Fruit fly (Drosophila melanogaster): ENCODE results near the gene CG7214.

CG7214 gene

dm6 chr2L:7702383-7703188 lies 42.1 kb downstream of the CG7214 start, which contains the start of gene Tep3 (continued):
- TF ChIP-seq jumu (GFP tag; optimal IDR thresholded peaks at IDR 0.05) (no peak), C15 (GFP tag; IDR thresholded peaks at IDR 0.05) (no peak), CG18599 (GFP tag; optimal IDR thresholded peaks at IDR 0.05) (peak; percentile 36), sqz (GFP tag; optimal IDR thresholded peaks at IDR 0.05) (no peak), CG10147 (GFP tag; optimal IDR thresholded peaks at IDR 0.05) (no peak), Spps (tag; optimal IDR thresholded peaks at IDR 0.05) (no peak), Doc2 (GFP tag; IDR thresholded peaks at IDR 0.05) (no peak), lab (GFP tag; optimal IDR thresholded peaks at IDR 0.05) (peak; percentile 36), CG16815 (GFP tag; optimal IDR thresholded peaks at IDR 0.05) (no peak), en (GFP tag; optimal IDR thresholded peaks at IDR 0.05) (no peak), knrl (GFP tag; IDR thresholded peaks at IDR 0.05; ENCODE audit: partially characterized antibody) (no peak; the same call in 2 of the 3 replicates), wdn (GFP tag; IDR thresholded peaks at IDR 0.05) (no peak), esg (GFP tag; conservative IDR thresholded peaks at IDR 0.05) (no peak), nmo (GFP tag; optimal IDR thresholded peaks at IDR 0.05) (no peak), CG3847 (GFP tag; IDR thresholded peaks at IDR 0.05) (0 out of 2 replicates have a peak, but pooled peaks have one; percentile 19), CG6654 (GFP tag; optimal IDR thresholded peaks at IDR 0.05) (no peak), CG2120 (GFP tag; optimal IDR thresholded peaks at IDR 0.05) (peak; percentile 74), Ada2b (GFP tag; IDR thresholded peaks at IDR 0.05) (peak; percentile 23; the same call in 1 of the 2 replicates), hbn (GFP tag; IDR thresholded peaks at IDR 0.05; ENCODE audit: partially characterized antibody) (no peak), CG2712 (tag; optimal IDR thresholded peaks at IDR 0.05) (no peak), CTCF (GFP tag; optimal IDR thresholded peaks at IDR 0.05) (peak; percentile 61), fd64A (GFP tag; optimal IDR thresholded peaks at IDR 0.05) (no peak), Nf-YA (GFP tag; IDR thresholded peaks at IDR 0.05) (no peak), ato (GFP tag; IDR thresholded peaks at IDR 0.05; ENCODE audit: partially characterized antibody) (no peak), ems (GFP tag; optimal IDR thresholded peaks at IDR 0.05) (no peak), gsb (GFP tag; IDR thresholded peaks at IDR 0.05) (no peak), CG3838 (GFP tag; optimal IDR thresholded peaks at IDR 0.05) (no peak), tna (GFP tag; IDR thresholded peaks at IDR 0.05; ENCODE audit: partially characterized antibody) (no peak), fd102C (GFP tag; optimal IDR thresholded peaks at IDR 0.05) (no peak), CG14667 (GFP tag; IDR thresholded peaks at IDR 0.05) (no peak), E2f2 (GFP tag; IDR thresholded peaks at IDR 0.05) (no peak), CG15601 (tag; optimal IDR thresholded peaks at IDR 0.05) (peak; percentile 23), CG1024 (GFP tag; IDR thresholded peaks at IDR 0.05) (no peak), Hr3 (GFP tag; optimal IDR thresholded peaks at IDR 0.05) (no peak), dimm (GFP tag; IDR thresholded peaks at IDR 0.05) (no peak), lilli (GFP tag; optimal IDR thresholded peaks at IDR 0.05) (peak; percentile 61), CG11560 (tag; IDR thresholded peaks at IDR 0.05) (no peak), zen (tag; optimal IDR thresholded peaks at IDR 0.05) (no peak), kah (GFP tag; optimal IDR thresholded peaks at IDR 0.05) (no peak), Hmr (GFP tag; optimal IDR thresholded peaks at IDR 0.05) (peak; percentile 35), CG8765 (GFP tag; IDR thresholded peaks at IDR 0.05) (no peak), aop (GFP tag; IDR thresholded peaks at IDR 0.05) (no peak), CG5953 (GFP tag; IDR thresholded peaks at IDR 0.05) (no peak), luna (GFP tag; optimal IDR thresholded peaks at IDR 0.05) (no peak), CG1602 (GFP tag; optimal IDR thresholded peaks at IDR 0.05) (no peak), sd (tag; optimal IDR thresholded peaks at IDR 0.05) (peak; percentile 31), CG9609 (GFP tag; optimal IDR thresholded peaks at IDR 0.05) (no peak), Mad (GFP tag; optimal IDR thresholded peaks at IDR 0.05) (no peak), Hey (tag; optimal IDR thresholded peaks at IDR 0.05) (no peak), CG31224 (GFP tag; IDR thresholded peaks at IDR 0.05) (no peak), ken (GFP tag; IDR thresholded peaks at IDR 0.05) (no peak)

Data from whole organism, embryonic.